Worm (Caenorhabditis elegans): Measurements from ENCODE around the gene dmsr-9.

The dmsr-9 gene

DNA sequence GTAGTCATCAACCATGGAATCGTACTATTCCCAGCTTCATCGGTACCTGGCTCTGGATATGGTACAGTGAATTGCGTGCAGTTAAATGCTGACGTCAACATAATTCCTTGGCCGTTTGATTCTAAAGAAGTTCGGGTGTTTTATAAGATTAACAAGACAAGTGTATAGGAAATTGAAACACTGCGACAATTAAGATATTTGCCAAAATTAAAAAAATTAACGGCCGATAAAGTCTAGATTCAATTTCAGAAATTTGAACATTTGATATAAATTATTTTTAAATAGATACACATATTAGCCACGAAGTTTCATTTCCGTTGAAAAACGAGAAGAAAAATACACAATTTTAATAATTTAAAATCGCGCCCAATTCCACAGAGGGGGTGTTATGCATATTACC, 6.9 kb upstream of the dmsr-9 start, which contains the start of gene dmsr-12:
dmsr-12 (minus strand) TSS at position 101 of the 400 bp plus-strand sequence.
- TF ChIP-seq mec-3 (tag; optimal IDR thresholded peaks at IDR 0.05; ENCODE audit: borderline replicate concordance) (no peak), madf-2 (tag; optimal IDR thresholded peaks at IDR 0.05) (no peak), rnt-1 (tag; optimal IDR thresholded peaks at IDR 0.05) (no peak), nfya-1 (tag; optimal IDR thresholded peaks at IDR 0.05) (no peak), sdc-2 (tag; optimal IDR thresholded peaks at IDR 0.05) (no peak)

ce11 chrV:6803992-6804391, 4.5 kb upstream of the dmsr-9 start, which contains the start of gene dmsr-11:
TSS of gene dmsr-11 (minus strand) at chrV:6804092.
- TF ChIP-seq hlh-15 (tag; optimal IDR thresholded peaks at IDR 0.05) (no peak), F13H6.1 (tag; optimal IDR thresholded peaks at IDR 0.05) (no peak), ceh-31 (tag; optimal IDR thresholded peaks at IDR 0.05) (no peak)

DNA sequence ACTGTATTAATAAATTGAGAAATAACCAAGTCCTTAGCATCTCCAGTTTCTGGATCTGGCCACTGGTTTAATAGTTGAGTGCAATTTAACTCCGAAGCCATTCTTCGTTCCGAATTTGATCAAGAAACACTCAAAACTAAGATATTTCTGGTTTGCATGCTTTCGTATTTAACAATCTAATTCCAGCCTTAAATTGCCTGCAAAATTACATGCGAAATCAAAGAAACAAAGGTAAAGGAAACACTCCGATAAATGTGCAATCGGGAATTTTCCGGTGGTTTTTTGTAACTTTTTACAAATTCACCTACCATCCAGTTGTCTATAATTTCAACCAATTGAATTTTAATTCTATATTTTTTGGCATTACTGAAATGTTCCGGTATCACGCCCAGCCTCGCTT, 2.4 kb upstream of the dmsr-9 start, which contains the start of gene dmsr-10:
dmsr-10 (minus strand) TSS at position 101 of the 400 bp plus-strand sequence.
- TF ChIP-seq unc-86 (tag; optimal IDR thresholded peaks at IDR 0.05) (no peak), sdc-2 (tag; optimal IDR thresholded peaks at IDR 0.05) (no peak), ceh-2 (tag; optimal IDR thresholded peaks at IDR 0.05) (no peak), ref-2 (tag; optimal IDR thresholded peaks at IDR 0.05) (no peak), lim-6 (tag; optimal IDR thresholded peaks at IDR 0.05) (no peak), ceh-48 (tag; optimal IDR thresholded peaks at IDR 0.05) (no peak), npax-4 (tag; optimal IDR thresholded peaks at IDR 0.05) (no peak), C38D4.7 (GFP tag; optimal IDR thresholded peaks at IDR 0.05) (no peak), nhr-232 (tag; optimal IDR thresholded peaks at IDR 0.05) (no peak), unc-55 (GFP tag; optimal IDR thresholded peaks at IDR 0.05) (no peak), pat-9 (tag; optimal IDR thresholded peaks at IDR 0.05) (no peak)

ce11 chrV:6796894-6797293, 2.6 kb downstream of the dmsr-9 start:
- TF ChIP-seq nfya-1 (tag; optimal IDR thresholded peaks at IDR 0.05) (peak; percentile 22), hlh-30 (tag; optimal IDR thresholded peaks at IDR 0.05; ENCODE audit: insufficient read depth) (no peak), unc-42 (tag; optimal IDR thresholded peaks at IDR 0.05) (no peak), syd-9 (tag; optimal IDR thresholded peaks at IDR 0.05) (no peak), nhr-11 (tag; optimal IDR thresholded peaks at IDR 0.05) (no peak), eyg-1 (tag; optimal IDR thresholded peaks at IDR 0.05) (no peak), mec-3 (tag; optimal IDR thresholded peaks at IDR 0.05; ENCODE audit: borderline replicate concordance) (no peak), madf-2 (tag; optimal IDR thresholded peaks at IDR 0.05) (no peak), rnt-1 (tag; optimal IDR thresholded peaks at IDR 0.05) (no peak), fkh-6 (tag; optimal IDR thresholded peaks at IDR 0.05) (no peak), K09A11.1 (tag; optimal IDR thresholded peaks at IDR 0.05; ENCODE audit: insufficient read depth) (no peak), che-1 (tag; optimal IDR thresholded peaks at IDR 0.05) (no peak), ceh-48 (tag; optimal IDR thresholded peaks at IDR 0.05) (no peak), ama-1 (optimal IDR thresholded peaks at IDR 0.05) (no peak), hlh-13 (GFP tag; optimal IDR thresholded peaks at IDR 0.05) (no peak), ceh-19 (GFP tag; optimal IDR thresholded peaks at IDR 0.05) (peak; percentile 12), pros-1 (tag; optimal IDR thresholded peaks at IDR 0.05) (no peak), pha-2 (tag; optimal IDR thresholded peaks at IDR 0.05) (peak; percentile 28), ceh-45 (GFP tag; IDR thresholded peaks at IDR 0.05) (no peak), ceh-31 (tag; optimal IDR thresholded peaks at IDR 0.05) (peak; percentile 52), gmeb-2 (tag; optimal IDR thresholded peaks at IDR 0.05) (no peak), lin-11 (tag; optimal IDR thresholded peaks at IDR 0.05) (no peak), hlh-8 (tag; optimal IDR thresholded peaks at IDR 0.05) (no peak), ceh-18 (tag; optimal IDR thresholded peaks at IDR 0.05) (no peak), fax-1 (tag; optimal IDR thresholded peaks at IDR 0.05) (no peak), dve-1 (tag; optimal IDR thresholded peaks at IDR 0.05) (no peak), dmd-4 (tag; optimal IDR thresholded peaks at IDR 0.05; ENCODE audit: borderline replicate concordance) (no peak), lim-6 (tag; optimal IDR thresholded peaks at IDR 0.05) (no peak), elt-4 (tag; optimal IDR thresholded peaks at IDR 0.05) (no peak), ceh-34 (tag; optimal IDR thresholded peaks at IDR 0.05) (no peak), nhr-232 (tag; optimal IDR thresholded peaks at IDR 0.05) (no peak)
